Fruit fly (Drosophila melanogaster) whole organism, prepupa: ENCODE measurements around the gene CG31178.

ENCODE experiments used
- Blimp-1 ChIP-seq: fragments of 200-800 bp; sonication (Bioruptor generic); optimal IDR thresholded peaks from 3 replicates; lab custom pipeline; 2017; ENCODE audit warnings: missing biosample characterization, missing genetic modification characterization, mild to moderate bottlenecking, moderate library complexity, missing genetic modification reagents
- CG10631 ChIP-seq: fragments of 200-800 bp; sonication (Bioruptor generic); optimal IDR thresholded peaks from 2 replicates; lab custom pipeline; 2016; ENCODE audit warnings: missing biosample characterization, missing genetic modification characterization
- CG10669 ChIP-seq: fragments of 200-800 bp; sonication (Bioruptor generic); optimal IDR thresholded peaks from 3 replicates; lab custom pipeline; 2018; ENCODE audit warnings: missing biosample characterization, mild to moderate bottlenecking, missing genetic modification characterization, moderate library complexity
- CG11294 ChIP-seq: fragments of 200-800 bp; sonication (Bioruptor generic); IDR thresholded peaks from 2 replicates; pipeline ENCODE4 v1.3.6; 2022; ENCODE audit warnings: missing biosample characterization, missing genetic modification characterization
- CG11762 ChIP-seq: fragments of 200-800 bp; sonication (Bioruptor generic); optimal IDR thresholded peaks from 3 replicates; lab custom pipeline; 2016; ENCODE audit warnings: missing biosample characterization, missing genetic modification characterization; ENCODE audit not compliant: insufficient read depth
- CG11902 ChIP-seq: fragments of 200-800 bp; sonication (Bioruptor generic); optimal IDR thresholded peaks from 3 replicates; lab custom pipeline; 2016; ENCODE audit warnings: missing biosample characterization, missing genetic modification characterization
- CG15336 ChIP-seq: fragments of 200-800 bp; sonication (Bioruptor generic); IDR thresholded peaks from 2 replicates; pipeline ENCODE4 v1.3.6; 2022; ENCODE audit warnings: missing biosample characterization, missing genetic modification characterization
- CG16779 ChIP-seq: fragments of 200-800 bp; sonication (Bioruptor generic); optimal IDR thresholded peaks from 3 replicates; lab custom pipeline; 2017; ENCODE audit warnings: missing biosample characterization, mild to moderate bottlenecking, missing genetic modification characterization
- CG32006 ChIP-seq: fragments of 200-800 bp; sonication (Bioruptor generic); optimal IDR thresholded peaks from 3 replicates; lab custom pipeline; 2017; ENCODE audit warnings: missing biosample characterization, mild to moderate bottlenecking, missing genetic modification characterization
- CG3919 ChIP-seq: fragments of 200-800 bp; sonication (Bioruptor generic); optimal IDR thresholded peaks from 3 replicates; lab custom pipeline; 2016; ENCODE audit warnings: missing biosample characterization, missing genetic modification characterization
- CG4318 ChIP-seq: fragments of 200-800 bp; sonication (Bioruptor generic); optimal IDR thresholded peaks from 3 replicates; lab custom pipeline; 2017; ENCODE audit warnings: missing biosample characterization, mild to moderate bottlenecking, missing genetic modification characterization
- CG6163 ChIP-seq: fragments of 200-800 bp; sonication (Bioruptor generic); IDR thresholded peaks from 3 replicates; pipeline ENCODE4 v1.3.6; 2022; ENCODE audit warnings: missing biosample characterization, missing genetic modification characterization
- CG6792 ChIP-seq: fragments of 200-800 bp; sonication (Bioruptor generic); optimal IDR thresholded peaks from 3 replicates; lab custom pipeline; 2016; ENCODE audit warnings: missing biosample characterization, missing genetic modification characterization
- CG6854 ChIP-seq: fragments of 200-800 bp; sonication (Bioruptor generic); optimal IDR thresholded peaks from 2 replicates; lab custom pipeline; 2017; ENCODE audit warnings: missing biosample characterization, mild to moderate bottlenecking, missing genetic modification characterization
- CG8119 ChIP-seq: fragments of 200-800 bp; sonication (Bioruptor generic); IDR thresholded peaks from 3 replicates; pipeline ENCODE4 v1.3.6; 2022; ENCODE audit warnings: missing biosample characterization, missing genetic modification characterization
- CG8319 ChIP-seq: fragments of 200-800 bp; sonication (Bioruptor generic); optimal IDR thresholded peaks from 3 replicates; lab custom pipeline; 2016; ENCODE audit warnings: missing biosample characterization, missing genetic modification characterization
- CG8632 ChIP-seq: fragments of 200-800 bp; sonication (Bioruptor generic); optimal IDR thresholded peaks from 3 replicates; lab custom pipeline; 2016; ENCODE audit warnings: missing biosample characterization, missing genetic modification characterization
- Eip75B ChIP-seq: fragments of 200-800 bp; sonication (Bioruptor generic); optimal IDR thresholded peaks from 3 replicates; lab custom pipeline; 2016; ENCODE audit warnings: missing biosample characterization, missing genetic modification characterization
- Eip78C ChIP-seq: fragments of 200-800 bp; sonication (Bioruptor generic); peaks from one replicate; lab custom pipeline; 2016; ENCODE audit warnings: missing biosample characterization, missing genetic modification characterization
- Eip93F ChIP-seq: fragments of 200-800 bp; sonication (Bioruptor generic); optimal IDR thresholded peaks from 2 replicates; lab custom pipeline; 2016; ENCODE audit warnings: missing biosample characterization, mild to moderate bottlenecking, missing genetic modification characterization
- Ets21C ChIP-seq: fragments of 200-800 bp; sonication (Bioruptor generic); optimal IDR thresholded peaks from 3 replicates; lab custom pipeline; 2016; ENCODE audit warnings: missing biosample characterization, missing genetic modification characterization
- Ets96B ChIP-seq: fragments of 200-800 bp; optimal IDR thresholded peaks from 2 replicates; lab custom pipeline; 2019; ENCODE audit warnings: missing biosample characterization, mild to moderate bottlenecking, missing genetic modification characterization, moderate library complexity
- Gug ChIP-seq: fragments of 200-800 bp; sonication (Bioruptor generic); IDR thresholded peaks from 2 replicates; pipeline ENCODE4 v1.3.6; 2022; ENCODE audit warnings: missing biosample characterization, missing genetic modification characterization
- Hr39 ChIP-seq: fragments of 200-800 bp; sonication (Bioruptor generic); optimal IDR thresholded peaks from 2 replicates; lab custom pipeline; 2016; ENCODE audit warnings: missing biosample characterization, missing genetic modification characterization
- Lpt ChIP-seq: fragments of 200-800 bp; sonication (Bioruptor generic); optimal IDR thresholded peaks from 3 replicates; lab custom pipeline; 2016; ENCODE audit warnings: missing biosample characterization, missing genetic modification characterization
- Smox ChIP-seq: fragments of 200-800 bp; sonication (Bioruptor generic); optimal IDR thresholded peaks from 3 replicates; lab custom pipeline; 2016; ENCODE audit warnings: missing biosample characterization, missing genetic modification characterization
- Sox14 ChIP-seq: fragments of 200-800 bp; sonication (Bioruptor generic); optimal IDR thresholded peaks from 3 replicates; lab custom pipeline; 2016; ENCODE audit warnings: missing biosample characterization, missing genetic modification characterization
- cyc ChIP-seq: fragments of 200-800 bp; sonication (Bioruptor generic); optimal IDR thresholded peaks from 3 replicates; lab custom pipeline; 2016; ENCODE audit warnings: missing biosample characterization, missing genetic modification characterization
- dac ChIP-seq: fragments of 200-800 bp; sonication (Bioruptor generic); optimal IDR thresholded peaks from 2 replicates; lab custom pipeline; 2017; ENCODE audit warnings: missing biosample characterization, mild to moderate bottlenecking, missing genetic modification characterization
- dsx ChIP-seq: fragments of 200-800 bp; optimal IDR thresholded peaks from 3 replicates; lab custom pipeline; 2019; ENCODE audit warnings: missing biosample characterization, mild to moderate bottlenecking, missing genetic modification characterization, moderate library complexity; ENCODE audit not compliant: poor library complexity, severe bottlenecking
- esn ChIP-seq: fragments of 200-800 bp; sonication (Bioruptor generic); optimal IDR thresholded peaks from 2 replicates; lab custom pipeline; 2016; ENCODE audit warnings: missing biosample characterization, mild to moderate bottlenecking, missing genetic modification characterization, moderate library complexity
- fkh ChIP-seq: fragments of 200-800 bp; sonication (Bioruptor generic); optimal IDR thresholded peaks from 3 replicates; lab custom pipeline; 2017; ENCODE audit warnings: missing biosample characterization, mild to moderate bottlenecking, missing genetic modification characterization, moderate library complexity
- pdm3 ChIP-seq: fragments of 200-800 bp; sonication (Bioruptor generic); optimal IDR thresholded peaks from 3 replicates; lab custom pipeline; 2016; ENCODE audit warnings: missing biosample characterization, missing genetic modification characterization
- salr ChIP-seq, 2 experiments: fragments of 200-800 bp; sonication (Bioruptor generic); optimal IDR thresholded peaks; 3 replicates each; lab custom pipeline; 2016 to 2018; ENCODE audit warnings: missing biosample characterization in 2 of 2, missing genetic modification characterization in 2 of 2, mild to moderate bottlenecking in 1 of 2
- ss ChIP-seq, 2 experiments: fragments of 200-800 bp; sonication (Bioruptor generic); optimal IDR thresholded peaks; 2 replicates in 1 of 2; 3 replicates in 1 of 2; lab custom pipeline; 2017 to 2018; ENCODE audit warnings: mild to moderate bottlenecking in 2 of 2, missing biosample characterization in 2 of 2, missing genetic modification characterization in 2 of 2, moderate library complexity in 1 of 2
- topi ChIP-seq: fragments of 200-800 bp; sonication (Bioruptor generic); optimal IDR thresholded peaks from 3 replicates; lab custom pipeline; 2016; ENCODE audit warnings: missing biosample characterization, missing genetic modification characterization
- vri ChIP-seq: fragments of 200-800 bp; sonication (Bioruptor generic); optimal IDR thresholded peaks from 3 replicates; lab custom pipeline; 2016; ENCODE audit warnings: missing biosample characterization, mild to moderate bottlenecking, missing genetic modification characterization

CG31178 gene

dm6 chr3R:21874982-21875466 lies 1.5 kb downstream of the CG31178 start, which contains the start of gene CG6656 (continued):
- no peak for TF ChIP-seq Ets21C
- TF ChIP-seq Sox14 (GFP tag; lab: Kevin White, UChicago), result peak; percentile 23
- TF ChIP-seq CG11762 (GFP tag; lab: Kevin White, UChicago), result no peak
- TF ChIP-seq CG11902 (GFP tag; lab: Kevin White, UChicago), result no peak
- no peak for TF ChIP-seq topi (GFP tag; lab: Kevin White, UChicago)
- peak; percentile 42; the same call in 2 of the 3 replicates for TF ChIP-seq CG8119 (GFP tag; lab: Robert Waterston, UW)
- no peak for TF ChIP-seq CG4318 (GFP tag; lab: Kevin White, UChicago)
- no peak for TF ChIP-seq CG10631 (GFP tag; lab: Kevin White, UChicago)
- TF ChIP-seq Eip93F (GFP tag; lab: Kevin White, UChicago), result no peak
- peak; percentile 33; the same call in 1 of the 2 replicates for TF ChIP-seq CG11294 (GFP tag; lab: Robert Waterston, UW)
- TF ChIP-seq dsx (GFP tag; lab: Kevin White, UChicago), result peak; percentile 87
- TF ChIP-seq CG6854 (GFP tag; lab: Kevin White, UChicago), result peak; percentile 25
- no peak for TF ChIP-seq Hr39 (GFP tag; lab: Kevin White, UChicago)
- no peak for TF ChIP-seq pdm3 (GFP tag; lab: Kevin White, UChicago)
- no peak for TF ChIP-seq CG8319 (GFP tag; lab: Kevin White, UChicago)
- no peak for TF ChIP-seq Blimp-1 (GFP tag; lab: Kevin White, UChicago)
- peak; percentile 83 for TF ChIP-seq vri (GFP tag; lab: Kevin White, UChicago)
- TF ChIP-seq Lpt, result peak; percentile 76
- no peak for TF ChIP-seq Eip75B (GFP tag; lab: Kevin White, UChicago)
- TF ChIP-seq ss (GFP tag; optimal IDR thresholded peaks at IDR 0.05; lab: Kevin White, UChicago), result peak; percentile 22 to 49
- no peak for TF ChIP-seq dac (GFP tag; lab: Kevin White, UChicago)
- TF ChIP-seq cyc (GFP tag; lab: Kevin White, UChicago), result no peak
- TF ChIP-seq CG16779, result peak; percentile 5
- peak; percentile 47 for TF ChIP-seq fkh (GFP tag; lab: Kevin White, UChicago)
- TF ChIP-seq CG8632 (GFP tag; lab: Kevin White, UChicago), result no peak
- peak; percentile 26 for TF ChIP-seq esn
- TF ChIP-seq CG32006, result no peak
- no peak for TF ChIP-seq Gug

dm6 chr3R:21877636-21878035 lies 4.1 kb downstream of the CG31178 start, which contains the start of gene P5CDh2:
Gene P5CDh2 (plus strand): TSS chr3R:21877936.
- TF ChIP-seq CG15336 (GFP tag; lab: Robert Waterston, UW) (no peak), dac (GFP tag; lab: Kevin White, UChicago) (no peak), CG11902 (GFP tag; lab: Kevin White, UChicago) (no peak), CG11294 (GFP tag; lab: Robert Waterston, UW) (no peak)

dm6 chr3R:21878473-21878872 lies 4.9 kb downstream of the CG31178 start, which contains the start of gene CG34148:
Gene CG34148 (minus strand): TSS chr3R:21878686.
- no peak for TF ChIP-seq CG15336 (GFP tag; lab: Robert Waterston, UW)
- no peak for TF ChIP-seq esn
- no peak for TF ChIP-seq Ets96B
- no peak for TF ChIP-seq Hr39 (GFP tag; lab: Kevin White, UChicago)
- TF ChIP-seq Blimp-1 (GFP tag; lab: Kevin White, UChicago), result no peak
- no peak for TF ChIP-seq CG11762 (GFP tag; lab: Kevin White, UChicago)
- TF ChIP-seq Smox (GFP tag; lab: Kevin White, UChicago), result no peak
- no peak for TF ChIP-seq Ets21C
- TF ChIP-seq CG3919 (GFP tag; lab: Kevin White, UChicago), result no peak
- TF ChIP-seq CG32006, result no peak
- TF ChIP-seq CG10669 (GFP tag; lab: Kevin White, UChicago), result no peak
- TF ChIP-seq CG11294 (GFP tag; lab: Robert Waterston, UW), result no peak
- no peak for TF ChIP-seq dac (GFP tag; lab: Kevin White, UChicago)
- no peak for TF ChIP-seq CG6792 (GFP tag; lab: Kevin White, UChicago)
- no peak for TF ChIP-seq salr (GFP tag; optimal IDR thresholded peaks at IDR 0.05; lab: Kevin White, UChicago)
- no peak for TF ChIP-seq fkh (GFP tag; lab: Kevin White, UChicago)
- TF ChIP-seq CG8632 (GFP tag; lab: Kevin White, UChicago), result no peak
- TF ChIP-seq CG8119 (GFP tag; lab: Robert Waterston, UW), result no peak
- TF ChIP-seq CG6163, result no peak
- no peak for TF ChIP-seq Eip78C (GFP tag; lab: Kevin White, UChicago)
